Worm (Caenorhabditis elegans) whole organism, early embryonic: Measurements from ENCODE around the gene C05B5.2.

Experiments used
- B0310.2 ChIP-seq: sonication (generic microtip); optimal IDR thresholded peaks from 2 replicates; lab custom pipeline; 2016; ENCODE audit warnings: mild to moderate bottlenecking, missing genetic modification characterization, missing compliant biosample characterization
- ama-1 ChIP-seq: fragments of 150-350 bp; optimal IDR thresholded peaks from 2 replicates; lab custom pipeline; 2014
- ceh-36 ChIP-seq: sonication (generic microtip); optimal IDR thresholded peaks from 2 replicates; lab custom pipeline; 2016; ENCODE audit warnings: missing genetic modification characterization, inconsistent platforms, missing compliant biosample characterization
- flt-1 ChIP-seq: fragments of 200-800 bp; sonication (Bioruptor generic); IDR thresholded peaks from 2 replicates; pipeline ENCODE4 v1.3.6; 2022; ENCODE audit warnings: missing genetic modification characterization, missing compliant biosample characterization
- pes-1 ChIP-seq: fragments of 200-800 bp; sonication (Bioruptor generic); IDR thresholded peaks from 2 replicates; pipeline ENCODE4 v1.3.6; 2022; ENCODE audit warnings: missing genetic modification reagents, missing genetic modification characterization, missing compliant biosample characterization
- scrt-1 ChIP-seq: fragments of 200-800 bp; sonication (Bioruptor generic); IDR thresholded peaks from 2 replicates; pipeline ENCODE4 v1.3.6; 2022; ENCODE audit warnings: missing genetic modification characterization, missing compliant biosample characterization
- tra-4 ChIP-seq: sonication (generic microtip); optimal IDR thresholded peaks from 2 replicates; lab custom pipeline; 2017; ENCODE audit warnings: missing genetic modification characterization, missing compliant biosample characterization

DNA sequence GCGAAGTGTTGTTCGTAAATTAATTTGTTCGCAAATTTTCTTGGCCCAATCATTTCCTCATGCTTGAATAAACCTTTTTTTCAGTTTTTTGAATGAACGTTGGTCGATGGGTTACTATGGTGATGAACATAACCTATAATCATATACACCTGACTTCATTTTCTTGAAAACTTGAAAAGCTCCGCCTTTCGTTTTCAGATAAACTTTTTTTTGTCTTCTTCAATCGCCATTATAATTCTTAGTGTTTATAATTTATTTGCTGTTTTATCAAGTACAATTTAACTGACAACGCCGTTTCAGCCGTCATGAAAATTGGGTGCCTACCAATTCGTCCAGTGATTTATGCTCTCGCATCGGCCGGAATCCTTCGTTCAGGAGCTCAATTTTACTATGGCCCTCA is 36.8 kb upstream of the C05B5.2 start, which contains the start of gene M04D8.7:
- no peak for TF ChIP-seq tra-4 (tag; lab: Kevin White, UChicago)
- TF ChIP-seq scrt-1 (GFP tag; lab: Robert Waterston, UW) = no peak
- no peak for TF ChIP-seq pes-1 (GFP tag; lab: Robert Waterston, UW)
- TF ChIP-seq ama-1 (lab: Kevin White, UChicago) = no peak
- TF ChIP-seq B0310.2 (tag; lab: Kevin White, UChicago) = no peak
- no peak for TF ChIP-seq flt-1 (GFP tag; lab: Robert Waterston, UW)
- TF ChIP-seq ceh-36 (tag; lab: Kevin White, UChicago) = no peak
